Worm (Caenorhabditis elegans): ENCODE measurements around the gene C44B12.3.

C44B12.3 gene

ce11 chrIV:1070383-1070782, 34.2 kb upstream of the C44B12.3 start (continued):
- TF ChIP-seq zag-1 (tag; optimal IDR thresholded peaks at IDR 0.05), result no peak
- TF ChIP-seq unc-130 (tag; optimal IDR thresholded peaks at IDR 0.05), result peak; percentile 49
- TF ChIP-seq ceh-8 (GFP tag; optimal IDR thresholded peaks at IDR 0.05), result no peak
- peak; percentile 34 for TF ChIP-seq C16A3.4 (tag; optimal IDR thresholded peaks at IDR 0.05)
- peak; percentile 46 for TF ChIP-seq C04F5.9 (tag; optimal IDR thresholded peaks at IDR 0.05)
- no peak for TF ChIP-seq hpl-2 (GFP tag; optimal IDR thresholded peaks at IDR 0.05)
- peak; percentile 62 for TF ChIP-seq mep-1 (tag; optimal IDR thresholded peaks at IDR 0.05)
- TF ChIP-seq unc-62 (GFP tag; optimal IDR thresholded peaks at IDR 0.05), result no peak
- TF ChIP-seq blmp-1 (tag; optimal IDR thresholded peaks at IDR 0.05), result peak; percentile 1
- peak; percentile 14 for TF ChIP-seq nhr-85 (tag)
- TF ChIP-seq egl-13 (tag; optimal IDR thresholded peaks at IDR 0.05), result peak; percentile 68
- TF ChIP-seq nhr-11 (tag; optimal IDR thresholded peaks at IDR 0.05), result peak; percentile 70
- TF ChIP-seq pax-3 (tag; optimal IDR thresholded peaks at IDR 0.05), result peak; percentile 61
- no peak for TF ChIP-seq sup-37 (GFP tag; optimal IDR thresholded peaks at IDR 0.05)
- peak; percentile 59 for TF ChIP-seq irx-1 (tag; optimal IDR thresholded peaks at IDR 0.05)
- TF ChIP-seq nhr-237 (tag; optimal IDR thresholded peaks at IDR 0.05), result no peak
- peak; percentile 25 for TF ChIP-seq lir-3 (tag; optimal IDR thresholded peaks at IDR 0.05; ENCODE audit: poor library complexity)
- peak; percentile 91 for TF ChIP-seq jun-1 (tag; optimal IDR thresholded peaks at IDR 0.05)
- peak; percentile 73 for TF ChIP-seq fos-1 (tag; optimal IDR thresholded peaks at IDR 0.05)
- TF ChIP-seq isw-1 (GFP tag; IDR thresholded peaks at IDR 0.05), result peak; percentile 58
- peak; percentile 36 for TF ChIP-seq snpc-4 (tag; optimal IDR thresholded peaks at IDR 0.05)
- no peak for TF ChIP-seq pqm-1 (tag; optimal IDR thresholded peaks at IDR 0.05)
- TF ChIP-seq lin-35 (GFP tag; optimal IDR thresholded peaks at IDR 0.05), result peak in 1 of 2 experiments; percentile 62
- no peak for TF ChIP-seq vab-15 (tag; optimal IDR thresholded peaks at IDR 0.05)
- TF ChIP-seq egl-27 (tag; optimal IDR thresholded peaks at IDR 0.05), result peak; percentile 38 to 67
- peak; percentile 89 for TF ChIP-seq unc-30 (tag; optimal IDR thresholded peaks at IDR 0.05)
- TF ChIP-seq snu-23 (GFP tag; optimal IDR thresholded peaks at IDR 0.05), result peak; percentile 71
- TF ChIP-seq nhr-47 (tag; optimal IDR thresholded peaks at IDR 0.05), result peak; percentile 85
- peak in 2 of 3 experiments; percentile 8 to 37 for TF ChIP-seq dpl-1 (GFP tag; optimal IDR thresholded peaks at IDR 0.05)

- TF ChIP-seq tlp-1 (tag; optimal IDR thresholded peaks at IDR 0.05) (no peak), blmp-1 (tag; optimal IDR thresholded peaks at IDR 0.05) (peak; percentile 92), nhr-84 (tag; optimal IDR thresholded peaks at IDR 0.05) (no peak), nhr-19 (GFP tag; conservative IDR thresholded peaks at IDR 0.05) (no peak), nhr-12 (tag; optimal IDR thresholded peaks at IDR 0.05) (no peak), isw-1 (GFP tag; IDR thresholded peaks at IDR 0.05) (no peak)
Measured at ce11 chrIV:1074069-1074468, 30.5 kb upstream of the C44B12.3 start.

- TF ChIP-seq tlp-1 (tag; optimal IDR thresholded peaks at IDR 0.05), result peak; percentile 52
- no peak for TF ChIP-seq unc-62 (GFP tag; optimal IDR thresholded peaks at IDR 0.05)
- TF ChIP-seq tbx-2 (tag; optimal IDR thresholded peaks at IDR 0.05), result no peak
- no peak for TF ChIP-seq nhr-77 (tag; optimal IDR thresholded peaks at IDR 0.05)
- no peak for TF ChIP-seq lsy-2 (tag; optimal IDR thresholded peaks at IDR 0.05)
- TF ChIP-seq aly-2 (tag; optimal IDR thresholded peaks at IDR 0.05), result no peak
- no peak for TF ChIP-seq hlh-4 (tag; optimal IDR thresholded peaks at IDR 0.05)
- peak; percentile 52 for TF ChIP-seq jun-1 (tag; optimal IDR thresholded peaks at IDR 0.05)
- TF ChIP-seq pqm-1 (tag; optimal IDR thresholded peaks at IDR 0.05), result peak; percentile 76
- TF ChIP-seq lin-15B (tag; optimal IDR thresholded peaks at IDR 0.05), result no peak
- TF ChIP-seq ztf-11 (tag; optimal IDR thresholded peaks at IDR 0.05), result no peak
- TF ChIP-seq elt-2 (tag; optimal IDR thresholded peaks at IDR 0.05), result peak; percentile 88
- TF ChIP-seq mab-9 (GFP tag; IDR thresholded peaks at IDR 0.05), result no peak
Measured at ce11 chrIV:1075484-1075883, 29.1 kb upstream of the C44B12.3 start.
